Fruit fly (Drosophila melanogaster) Kc167 (cell line): Measurements from ENCODE around the gene CG33702.

ENCODE experiments used
- Myc ChIP-seq: fragments of >200 bp; optimal IDR thresholded peaks from 2 replicates; lab custom pipeline; 2017; ENCODE audit warnings: missing external identifiers
- Sin3A ChIP-seq: fragments of >200 bp; optimal IDR thresholded peaks from 2 replicates; lab custom pipeline; 2018; ENCODE audit warnings: missing external identifiers
- h ChIP-seq: fragments of >200 bp; optimal IDR thresholded peaks from 3 replicates; lab custom pipeline; 2018; ENCODE audit warnings: missing external identifiers
- insv ChIP-seq: fragments of >200 bp; optimal IDR thresholded peaks from 3 replicates; lab custom pipeline; 2018; ENCODE audit warnings: missing external identifiers
- psq ChIP-seq: fragments of >200 bp; optimal IDR thresholded peaks from 2 replicates; lab custom pipeline; 2017; ENCODE audit warnings: missing external identifiers
- ttk ChIP-seq: sonication (Bioruptor generic); optimal IDR thresholded peaks from 2 replicates; lab custom pipeline; 2017; ENCODE audit warnings: missing external identifiers

The CG33702 gene

dm6 chr3L:9513309-9513708, at the start of gene CG33702:
CG33702 (minus strand) TSS chr3L:9513409.
- no peak for TF ChIP-seq ttk
- TF ChIP-seq Sin3A (lab: Kevin White, UChicago), result no peak
- no peak for TF ChIP-seq insv (lab: Kevin White, UChicago)
- no peak for TF ChIP-seq h (lab: Kevin White, UChicago)
- TF ChIP-seq psq (lab: Kevin White, UChicago), result no peak
- no peak for TF ChIP-seq Myc (lab: Kevin White, UChicago)

- TF ChIP-seq insv (lab: Kevin White, UChicago), result no peak
- TF ChIP-seq ttk, result no peak
- no peak for TF ChIP-seq Myc (lab: Kevin White, UChicago)
- TF ChIP-seq psq (lab: Kevin White, UChicago), result no peak
- TF ChIP-seq Sin3A (lab: Kevin White, UChicago), result no peak
- no peak for TF ChIP-seq h (lab: Kevin White, UChicago)
Observed at dm6 chr3L:9559040-9559439, 45.8 kb upstream of the CG33702 start.

DNA sequence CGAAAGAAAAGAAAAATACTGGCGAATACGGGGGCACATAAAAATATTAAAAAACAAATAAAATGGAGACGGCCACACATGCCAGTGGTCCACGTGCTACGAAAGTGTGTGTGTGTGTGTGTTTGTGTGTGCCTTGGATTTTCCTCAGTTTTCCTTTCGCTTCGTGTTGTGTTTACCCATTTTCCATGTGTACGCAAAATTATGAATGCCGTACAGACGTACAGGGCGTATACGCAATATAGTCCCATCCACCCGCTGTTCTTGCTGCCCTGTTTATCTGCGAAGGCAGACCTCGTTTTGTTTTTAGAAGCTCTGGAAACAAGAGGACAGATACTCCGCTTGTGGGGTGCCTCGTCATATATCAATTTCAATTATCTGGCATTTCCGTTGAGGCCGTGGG, 43.5 kb upstream of the CG33702 start:
- TF ChIP-seq Myc (lab: Kevin White, UChicago) (no peak), ttk (no peak), Sin3A (lab: Kevin White, UChicago) (no peak), h (lab: Kevin White, UChicago) (no peak), psq (lab: Kevin White, UChicago) (no peak), insv (lab: Kevin White, UChicago) (no peak)

dm6 chr3L:9555004-9555403, 41.8 kb upstream of the CG33702 start:
- no peak for TF ChIP-seq insv (lab: Kevin White, UChicago)
- no peak for TF ChIP-seq psq (lab: Kevin White, UChicago)
- no peak for TF ChIP-seq Sin3A (lab: Kevin White, UChicago)
- no peak for TF ChIP-seq h (lab: Kevin White, UChicago)
- TF ChIP-seq Myc (lab: Kevin White, UChicago), result no peak
- TF ChIP-seq ttk, result no peak

DNA sequence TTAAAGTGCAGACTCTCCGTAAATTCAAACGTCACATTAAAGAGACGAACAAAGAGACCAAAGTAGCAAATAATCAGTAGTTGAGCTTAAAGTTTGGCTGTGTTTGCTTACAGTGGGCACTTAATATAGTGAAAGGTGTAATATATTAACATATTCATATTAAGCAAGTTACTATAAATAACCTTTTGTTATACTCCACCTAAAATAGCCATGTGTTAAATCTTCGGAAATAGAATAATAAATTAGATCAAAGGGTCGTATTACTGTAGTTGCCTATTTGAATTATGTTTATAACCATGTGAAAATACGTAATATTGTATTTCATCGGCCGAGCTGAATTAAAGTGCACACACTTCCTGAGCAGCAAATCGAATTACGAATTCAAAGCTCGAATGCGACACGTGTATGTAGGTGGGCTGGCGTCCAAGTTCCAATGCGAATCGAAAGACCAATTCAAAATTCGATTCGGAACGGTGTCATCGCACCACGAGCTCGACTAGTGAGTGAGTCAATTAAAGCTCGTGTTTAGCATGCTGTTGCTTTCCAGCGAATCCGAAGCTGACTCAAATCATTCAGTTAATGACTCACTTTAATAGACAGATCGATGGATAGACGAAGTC, 39.1 kb upstream of the CG33702 start:
- TF ChIP-seq Myc (lab: Kevin White, UChicago) (no peak), Sin3A (lab: Kevin White, UChicago) (no peak), h (lab: Kevin White, UChicago) (no peak), ttk (no peak), insv (lab: Kevin White, UChicago) (no peak), psq (lab: Kevin White, UChicago) (no peak)

DNA sequence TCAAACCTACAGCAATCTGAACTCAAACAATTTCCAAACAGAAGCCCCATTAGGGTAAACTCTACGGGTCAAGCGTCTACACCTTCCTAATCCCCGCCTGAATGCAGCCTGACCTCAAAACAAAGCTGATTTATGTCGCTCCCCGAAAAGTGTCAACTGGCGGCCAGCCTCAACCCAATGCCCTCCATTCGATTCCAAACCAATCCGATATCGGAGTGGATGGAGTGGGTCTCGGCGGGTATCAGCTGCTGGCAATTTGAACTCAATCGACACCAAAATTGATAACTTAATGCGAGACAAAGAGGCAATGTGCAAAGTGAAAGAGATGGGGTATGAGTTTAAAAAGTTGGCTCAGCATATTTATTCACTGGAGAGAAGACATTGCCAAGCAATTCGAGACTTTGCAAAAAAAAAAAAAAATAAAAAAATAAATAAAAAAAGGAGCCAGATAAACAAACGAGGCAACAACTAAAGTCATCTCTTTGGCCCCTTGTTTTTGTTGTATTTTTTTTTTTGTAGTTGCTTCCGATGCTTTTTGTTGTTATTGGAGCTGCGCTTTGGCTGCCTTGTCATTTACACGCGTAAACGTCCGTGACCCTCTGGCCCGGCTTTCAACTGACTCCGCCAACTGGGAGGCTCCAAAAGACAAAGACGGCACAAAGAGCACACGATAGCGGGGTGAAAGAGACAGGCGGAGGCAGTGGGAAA, 37.8 kb upstream of the CG33702 start:
- TF ChIP-seq Sin3A (lab: Kevin White, UChicago) (no peak), psq (lab: Kevin White, UChicago) (no peak), ttk (no peak), insv (lab: Kevin White, UChicago) (no peak), h (lab: Kevin White, UChicago) (no peak), Myc (lab: Kevin White, UChicago) (no peak)

DNA sequence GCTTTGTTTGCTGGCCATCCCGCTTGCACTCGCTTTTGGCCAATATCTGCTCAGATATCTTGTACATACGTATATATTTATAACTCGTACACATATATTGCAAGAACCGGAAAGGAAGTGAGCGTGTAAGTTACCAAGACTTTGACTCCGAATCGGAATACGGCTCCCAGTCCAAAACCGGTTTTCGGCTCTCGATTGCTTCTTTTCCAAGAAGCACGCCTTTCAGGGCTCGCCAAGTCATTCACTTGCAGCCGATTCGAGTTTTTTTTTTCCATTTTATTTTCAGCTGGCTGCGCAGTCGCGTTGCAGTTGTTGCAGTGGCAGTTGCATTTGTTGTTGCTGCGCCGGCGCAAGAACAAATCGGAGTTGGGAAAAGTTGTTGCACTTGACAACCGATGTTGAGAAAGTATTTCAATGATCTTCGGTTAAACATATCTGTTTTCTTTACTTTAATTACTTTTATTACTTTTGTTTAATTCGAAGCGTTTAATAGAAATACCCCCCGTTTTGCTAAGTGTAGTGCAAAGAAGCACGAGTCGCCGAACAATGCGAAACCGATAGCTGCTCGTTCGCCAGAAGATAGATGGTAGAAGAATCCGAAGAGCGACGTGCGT, 36.6 kb upstream of the CG33702 start:
- no peak for TF ChIP-seq insv (lab: Kevin White, UChicago)
- no peak for TF ChIP-seq h (lab: Kevin White, UChicago)
- TF ChIP-seq Myc (lab: Kevin White, UChicago), result no peak

dm6 chr3L:9548800-9549199, 35.6 kb upstream of the CG33702 start:
- TF ChIP-seq ttk (no peak), insv (lab: Kevin White, UChicago) (no peak), Sin3A (lab: Kevin White, UChicago) (no peak), h (lab: Kevin White, UChicago) (no peak), Myc (lab: Kevin White, UChicago) (no peak), psq (lab: Kevin White, UChicago) (no peak)

- TF ChIP-seq ttk, result no peak
- no peak for TF ChIP-seq Sin3A (lab: Kevin White, UChicago)
- TF ChIP-seq psq (lab: Kevin White, UChicago), result no peak
- TF ChIP-seq Myc (lab: Kevin White, UChicago), result no peak
- TF ChIP-seq insv (lab: Kevin White, UChicago), result no peak
Observed at dm6 chr3L:9547910-9548309, 34.7 kb upstream of the CG33702 start.

- TF ChIP-seq ttk (no peak), insv (lab: Kevin White, UChicago) (no peak), Sin3A (lab: Kevin White, UChicago) (no peak), Myc (lab: Kevin White, UChicago) (no peak), psq (lab: Kevin White, UChicago) (no peak), h (lab: Kevin White, UChicago) (no peak)
Observed at dm6 chr3L:9546875-9547324, 33.7 kb upstream of the CG33702 start, which contains the start of gene CG42673. CG42673 (plus strand) TSS chr3L:9547220.

- no peak for TF ChIP-seq ttk
- TF ChIP-seq psq (lab: Kevin White, UChicago), result no peak
- TF ChIP-seq Myc (lab: Kevin White, UChicago), result no peak
- no peak for TF ChIP-seq Sin3A (lab: Kevin White, UChicago)
- no peak for TF ChIP-seq insv (lab: Kevin White, UChicago)
- no peak for TF ChIP-seq h (lab: Kevin White, UChicago)
Observed at dm6 chr3L:9543899-9544298, 30.7 kb upstream of the CG33702 start, which contains the start of gene Ir67a. Ir67a (minus strand) TSS chr3L:9543999.
